Worm (Caenorhabditis elegans): ENCODE data around the gene Y41D4A.4.
A peak's percentile ranks its signal among the peaks of the same experiment; 100 is the strongest.

Gene Y41D4A.4

DNA sequence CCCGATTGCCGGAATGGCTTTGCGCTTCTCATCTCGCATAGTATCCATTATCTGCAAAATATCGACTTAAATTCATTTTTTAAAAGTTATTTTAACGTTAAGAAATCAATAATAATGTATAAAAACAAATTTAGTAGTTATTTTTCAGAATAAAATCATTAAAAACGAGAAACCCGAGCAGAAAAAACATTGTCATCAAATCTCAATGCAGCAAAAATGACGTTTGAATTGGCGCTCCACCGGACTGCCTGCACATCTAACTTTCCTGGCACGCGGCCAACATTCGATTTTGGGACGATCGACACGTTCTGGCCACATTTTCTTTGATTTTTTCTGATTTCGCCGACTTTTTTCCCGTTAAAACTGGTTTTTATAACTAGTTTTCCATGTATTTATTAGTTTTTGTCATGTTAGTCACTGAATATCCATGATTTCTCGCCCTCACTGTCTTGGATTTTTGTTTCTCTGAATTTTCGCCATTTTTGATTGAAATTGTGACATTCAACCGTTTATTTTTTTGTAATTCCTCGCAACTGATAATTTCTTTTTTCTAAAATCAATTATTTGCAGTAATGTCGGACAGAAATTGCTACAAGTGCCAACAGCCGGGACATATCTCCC, 36.0 kb upstream of the Y41D4A.4 start, which contains the start of the genes pbs-1 and K08D12.3 (continued):
- TF ChIP-seq fkh-10 (GFP tag; optimal IDR thresholded peaks at IDR 0.05) (no peak), ztf-11 (tag; optimal IDR thresholded peaks at IDR 0.05) (no peak), ctbp-1 (GFP tag; IDR thresholded peaks at IDR 0.05) (0 out of 2 replicates have a peak, but pooled peaks have one; percentile 44), snpc-1.2 (GFP tag; IDR thresholded peaks at IDR 0.05) (0 out of 2 replicates have a peak, but pooled peaks have one; percentile 40), nhr-11 (tag; optimal IDR thresholded peaks at IDR 0.05) (peak; percentile 40), T26A8.4 (GFP tag; IDR thresholded peaks at IDR 0.05) (peak; percentile 76), daf-19 (GFP tag; conservative IDR thresholded peaks at IDR 0.05) (no peak), duxl-1 (tag; optimal IDR thresholded peaks at IDR 0.05; ENCODE audit: poor library complexity) (peak; percentile 6), nhr-48 (tag; optimal IDR thresholded peaks at IDR 0.05) (peak; percentile 6), nhr-10 (tag; optimal IDR thresholded peaks at IDR 0.05) (no peak), arid-1 (GFP tag; conservative IDR thresholded peaks at IDR 0.05) (0 out of 2 replicates have a peak, but pooled peaks have one; percentile 17), set-16 (GFP tag; IDR thresholded peaks at IDR 0.05) (no peak), zag-1 (tag; optimal IDR thresholded peaks at IDR 0.05) (no peak), nhr-41 (GFP tag; IDR thresholded peaks at IDR 0.05) (no peak), unc-130 (GFP tag; optimal IDR thresholded peaks at IDR 0.05) (no peak), php-3 (GFP tag; IDR thresholded peaks at IDR 0.05) (no peak), nhr-111 (GFP tag; optimal IDR thresholded peaks at IDR 0.05) (no peak), Y105C5A.15 (GFP tag; IDR thresholded peaks at IDR 0.05) (no peak), ceh-32 (tag; optimal IDR thresholded peaks at IDR 0.05; ENCODE audit: poor library complexity) (no peak), mxl-3 (GFP tag; optimal IDR thresholded peaks at IDR 0.05) (peak; percentile 94), ceh-62 (tag; optimal IDR thresholded peaks at IDR 0.05) (no peak), dve-1 (tag; optimal IDR thresholded peaks at IDR 0.05; ENCODE audit: insufficient read depth) (peak; percentile 88), saeg-2 (GFP tag; IDR thresholded peaks at IDR 0.05) (peak; percentile 52; the same call in 1 of the 2 replicates), snpc-4 (tag; optimal IDR thresholded peaks at IDR 0.05) (no peak), hlh-11 (tag; optimal IDR thresholded peaks at IDR 0.05) (peak; percentile 79), zfp-2 (tag; optimal IDR thresholded peaks at IDR 0.05) (peak; percentile 93), tag-97 (GFP tag; IDR thresholded peaks at IDR 0.05) (no peak), egl-27 (tag; optimal IDR thresholded peaks at IDR 0.05) (no peak), lin-29 (GFP tag; IDR thresholded peaks at IDR 0.05) (no peak), ztf-7 (tag; optimal IDR thresholded peaks at IDR 0.05) (peak; percentile 35), nhr-42 (GFP tag; IDR thresholded peaks at IDR 0.05) (0 out of 2 replicates have a peak, but pooled peaks have one; percentile 26), unc-62 (GFP tag; optimal IDR thresholded peaks at IDR 0.05 in 1 of 2) (no peak), unc-62 (tag; optimal IDR thresholded peaks at IDR 0.05) (no peak), skn-1 (tag; optimal IDR thresholded peaks at IDR 0.05) (no peak), daf-16 (GFP tag; optimal IDR thresholded peaks at IDR 0.05) (no peak), daf-16 (tag; optimal IDR thresholded peaks at IDR 0.05) (peak; percentile 25), F37D6.2 (tag; optimal IDR thresholded peaks at IDR 0.05) (no peak), ceh-44 (GFP tag; IDR thresholded peaks at IDR 0.05) (no peak), T20F7.1 (GFP tag; optimal IDR thresholded peaks at IDR 0.05) (no peak), dmd-6 (GFP tag; IDR thresholded peaks at IDR 0.05) (peak; percentile 58), zip-11 (GFP tag; IDR thresholded peaks at IDR 0.05) (no peak), hmg-1.1 (GFP tag; IDR thresholded peaks at IDR 0.05) (no peak; the same call in 1 of the 2 replicates), gei-8 (GFP tag; optimal IDR thresholded peaks at IDR 0.05) (no peak), lin-1 (GFP tag; IDR thresholded peaks at IDR 0.05) (no peak), lir-3 (tag; optimal IDR thresholded peaks at IDR 0.05) (no peak), ZK337.2 (GFP tag; IDR thresholded peaks at IDR 0.05) (no peak), ceh-28 (tag; optimal IDR thresholded peaks at IDR 0.05) (no peak), daf-12 (tag; optimal IDR thresholded peaks at IDR 0.05) (no peak), lin-13 (GFP tag; optimal IDR thresholded peaks at IDR 0.05) (peak; percentile 59), ceh-82 (tag; optimal IDR thresholded peaks at IDR 0.05) (no peak), mdl-1 (tag; optimal IDR thresholded peaks at IDR 0.05) (peak in 1 of 2 experiments; percentile 49), D1046.2 (GFP tag; IDR thresholded peaks at IDR 0.05) (no peak)
